Worm (Caenorhabditis elegans): ENCODE measurements around the gene mvb-12.

DNA sequence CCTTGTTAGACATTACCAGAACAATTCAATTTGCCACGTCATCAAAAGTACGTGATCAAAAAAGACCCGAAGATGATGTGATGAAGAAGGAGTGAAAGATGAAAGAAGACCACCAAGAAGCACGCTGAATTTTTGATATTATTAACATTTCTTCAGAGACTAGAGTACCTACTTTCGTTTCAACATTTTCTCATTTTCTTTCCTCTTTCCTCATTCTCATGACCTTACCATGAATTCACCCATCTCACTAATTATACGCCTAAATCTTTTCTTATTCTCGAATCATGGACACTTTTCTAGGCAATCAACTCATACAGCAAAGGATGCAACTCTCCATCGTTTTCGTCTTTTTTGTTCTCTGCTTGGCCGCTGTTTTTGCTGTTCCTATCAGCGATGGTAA is 38.3 kb downstream of the mvb-12 start, which contains the start of gene flp-10:
- TF ChIP-seq ttx-3 (tag; optimal IDR thresholded peaks at IDR 0.05), result no peak
- TF ChIP-seq pha-2 (tag; optimal IDR thresholded peaks at IDR 0.05), result no peak

Data from whole organism, late embryonic.